Fruit fly (Drosophila melanogaster) whole organism, embryonic: ENCODE measurements around the gene CG3009.

ENCODE experiments used
- Aef1 ChIP-seq: fragments of 200-800 bp; sonication (Bioruptor generic); IDR thresholded peaks from 3 replicates; pipeline ENCODE4 v1.3.6; 2022; ENCODE audit warnings: missing biosample characterization, missing genetic modification characterization
- Awh ChIP-seq: fragments of 200-800 bp; sonication (Bioruptor generic); IDR thresholded peaks from 2 replicates; pipeline ENCODE4, ENCODE4 v1.3.6; 2022; ENCODE audit warnings: missing biosample characterization, missing genetic modification characterization
- CG10366 ChIP-seq: fragments of 200-800 bp; sonication (Bioruptor generic); IDR thresholded peaks from 2 replicates; pipeline ENCODE4 v1.3.6; 2022; ENCODE audit warnings: missing biosample characterization, missing genetic modification characterization
- CG11093 ChIP-seq: fragments of 200-800 bp; sonication (Bioruptor generic); IDR thresholded peaks from 3 replicates; pipeline ENCODE4 v1.3.6; 2022; ENCODE audit warnings: missing biosample characterization, missing genetic modification characterization
- CG11247 ChIP-seq: fragments of 200-800 bp; sonication (Bioruptor generic); IDR thresholded peaks from 2 replicates; pipeline ENCODE4 v1.3.6; 2022; ENCODE audit warnings: missing biosample characterization, missing genetic modification characterization
- CG14710 ChIP-seq: fragments of 200-800 bp; sonication (Bioruptor generic); optimal IDR thresholded peaks from 3 replicates; lab custom pipeline; 2019; ENCODE audit warnings: missing biosample characterization, mild to moderate bottlenecking, missing genetic modification characterization, moderate library complexity
- CG15601 ChIP-seq: fragments of 200-800 bp; sonication (Bioruptor generic); optimal IDR thresholded peaks from 3 replicates; lab custom pipeline; 2019; ENCODE audit warnings: missing biosample characterization, mild to moderate bottlenecking, missing genetic modification characterization, moderate library complexity
- CG16863 ChIP-seq: fragments of 200-800 bp; sonication (Bioruptor generic); optimal IDR thresholded peaks from 3 replicates; lab custom pipeline; 2016; ENCODE audit warnings: missing biosample characterization, missing genetic modification characterization
- CG18599 ChIP-seq: fragments of 200-800 bp; sonication (Bioruptor generic); optimal IDR thresholded peaks from 3 replicates; lab custom pipeline; 2017; ENCODE audit warnings: missing biosample characterization, missing genetic modification characterization, mild to moderate bottlenecking, moderate library complexity, missing genetic modification reagents
- CG2202 ChIP-seq: fragments of 200-800 bp; sonication (Bioruptor generic); optimal IDR thresholded peaks from 2 replicates; lab custom pipeline; 2018; ENCODE audit warnings: missing biosample characterization, mild to moderate bottlenecking, missing genetic modification characterization
- CG6854 ChIP-seq: fragments of 200-800 bp; sonication (Bioruptor generic); optimal IDR thresholded peaks from 3 replicates; lab custom pipeline; 2017; ENCODE audit warnings: missing biosample characterization, mild to moderate bottlenecking, missing genetic modification characterization
- CG7963 ChIP-seq: fragments of 200-800 bp; sonication (Bioruptor generic); IDR thresholded peaks from 3 replicates; pipeline ENCODE4 v1.3.6; 2022; ENCODE audit warnings: missing biosample characterization, missing genetic modification characterization; ENCODE audit not compliant: partially characterized antibody
- CG8290 ChIP-seq, 3 experiments: fragments of 200-800 bp; sonication (Bioruptor generic); optimal IDR thresholded peaks; 2 replicates each; lab custom pipeline; 2016 to 2019; ENCODE audit warnings: missing biosample characterization in 3 of 3, missing genetic modification characterization in 3 of 3, mild to moderate bottlenecking in 2 of 3, moderate library complexity in 1 of 3
- CG8478 ChIP-seq: fragments of >200 bp; optimal IDR thresholded peaks from 2 replicates; lab custom pipeline; 2018
- CG8944 ChIP-seq: fragments of 200-800 bp; sonication (Bioruptor generic); optimal IDR thresholded peaks from 3 replicates; lab custom pipeline; 2016; ENCODE audit warnings: missing biosample characterization, missing genetic modification characterization
- CG9437 ChIP-seq: fragments of 200-800 bp; sonication (Bioruptor generic); optimal IDR thresholded peaks from 2 replicates; lab custom pipeline; 2018; ENCODE audit warnings: missing biosample characterization, mild to moderate bottlenecking, missing genetic modification characterization
- D ChIP-seq, 2 experiments: fragments of 200-800 bp in 1 of 2; fragments of >200 bp in 1 of 2; sonication (Bioruptor generic) in 1 of 2; optimal IDR thresholded peaks; 2 replicates in 1 of 2; 3 replicates in 1 of 2; lab custom pipeline; 2017; ENCODE audit warnings: mild to moderate bottlenecking in 1 of 2, missing biosample characterization in 1 of 2, missing genetic modification characterization in 1 of 2, missing genetic modification reagents in 1 of 2
- GATAe ChIP-seq: fragments of 200-800 bp; sonication (Bioruptor generic); conservative IDR thresholded peaks from 2 replicates; pipeline ENCODE4 v1.3.6; 2022; ENCODE audit warnings: missing biosample characterization, missing genetic modification characterization
- Hmr ChIP-seq: fragments of 200-800 bp; sonication (Bioruptor generic); optimal IDR thresholded peaks from 3 replicates; lab custom pipeline; 2017; ENCODE audit warnings: mild to moderate bottlenecking, missing biosample characterization, missing genetic modification reagents, missing genetic modification characterization
- NK7.1 ChIP-seq: fragments of 200-800 bp; sonication (Bioruptor generic); optimal IDR thresholded peaks from 3 replicates; lab custom pipeline; 2016; ENCODE audit warnings: missing biosample characterization, missing genetic modification characterization
- Six4 ChIP-seq: fragments of 200-800 bp; sonication (Bioruptor generic); optimal IDR thresholded peaks from 2 replicates; lab custom pipeline; 2016; ENCODE audit warnings: missing biosample characterization, missing genetic modification characterization
- Ssrp ChIP-seq: fragments of 200-800 bp; sonication (Bioruptor generic); optimal IDR thresholded peaks from 2 replicates; lab custom pipeline; 2018; ENCODE audit warnings: missing biosample characterization, mild to moderate bottlenecking, missing genetic modification characterization, moderate library complexity
- Tbp ChIP-seq: fragments of >200 bp; optimal IDR thresholded peaks from 2 replicates; lab custom pipeline; 2018; ENCODE audit warnings: missing biosample characterization, missing genetic modification characterization
- al ChIP-seq: fragments of 200-800 bp; sonication (Bioruptor generic); IDR thresholded peaks from 2 replicates; pipeline ENCODE4 v1.3.6; 2022; ENCODE audit warnings: missing biosample characterization, missing genetic modification characterization
- ash1 ChIP-seq: fragments of 200-800 bp; sonication (Bioruptor generic); optimal IDR thresholded peaks from 2 replicates; lab custom pipeline; 2018; ENCODE audit warnings: missing biosample characterization, mild to moderate bottlenecking, missing genetic modification characterization
- bigmax ChIP-seq: fragments of 200-800 bp; sonication (Bioruptor generic); optimal IDR thresholded peaks from 2 replicates; lab custom pipeline; 2018; ENCODE audit warnings: missing biosample characterization, mild to moderate bottlenecking, missing genetic modification characterization
- bsh ChIP-seq, 2 experiments: fragments of 200-800 bp; sonication (Bioruptor generic); optimal IDR thresholded peaks; 2 replicates each; lab custom pipeline; 2017 to 2018; ENCODE audit warnings: mild to moderate bottlenecking in 2 of 2, missing biosample characterization in 2 of 2, missing genetic modification characterization in 2 of 2, moderate library complexity in 1 of 2
- crol ChIP-seq: fragments of 200-800 bp; sonication (Bioruptor generic); IDR thresholded peaks from 2 replicates; pipeline ENCODE4 v1.3.6; 2022; ENCODE audit warnings: missing biosample characterization, missing genetic modification characterization
- fd96Cb ChIP-seq: fragments of 200-800 bp; sonication (Bioruptor generic); optimal IDR thresholded peaks from 2 replicates; lab custom pipeline; 2018; ENCODE audit warnings: missing biosample characterization, mild to moderate bottlenecking, missing genetic modification characterization, moderate library complexity
- gro ChIP-seq: fragments of 200-800 bp; sonication (Bioruptor generic); optimal IDR thresholded peaks from 2 replicates; lab custom pipeline; 2016; ENCODE audit warnings: missing biosample characterization, missing genetic modification characterization
- gt ChIP-seq: fragments of 200-800 bp; sonication (Bioruptor generic); IDR thresholded peaks from 2 replicates; pipeline ENCODE4 v1.3.6; 2022; ENCODE audit warnings: missing biosample characterization, missing genetic modification characterization
- ham ChIP-seq: fragments of 200-800 bp; sonication (Bioruptor generic); IDR thresholded peaks from 2 replicates; pipeline ENCODE4 v1.3.6; 2022; ENCODE audit warnings: missing biosample characterization, missing genetic modification characterization
- hb ChIP-seq: fragments of 200-800 bp; sonication (Bioruptor generic); IDR thresholded peaks from 3 replicates; pipeline ENCODE4 v1.3.6; 2022; ENCODE audit warnings: missing biosample characterization, missing genetic modification characterization; ENCODE audit not compliant: partially characterized antibody
- her ChIP-seq: fragments of 200-800 bp; sonication (Bioruptor generic); optimal IDR thresholded peaks from 2 replicates; lab custom pipeline; 2016; ENCODE audit warnings: missing biosample characterization, missing genetic modification characterization
- ken ChIP-seq: fragments of 200-800 bp; sonication (Bioruptor generic); IDR thresholded peaks from 3 replicates; pipeline ENCODE4 v1.3.6; 2022; ENCODE audit warnings: missing biosample characterization, missing genetic modification characterization
- lab ChIP-seq: fragments of 200-800 bp; sonication (Bioruptor generic); optimal IDR thresholded peaks from 3 replicates; lab custom pipeline; 2017; ENCODE audit warnings: missing biosample characterization, missing genetic modification characterization, mild to moderate bottlenecking, moderate library complexity, missing genetic modification reagents
- nau ChIP-seq: fragments of 200-800 bp; sonication (Bioruptor generic); optimal IDR thresholded peaks from 3 replicates; lab custom pipeline; 2017; ENCODE audit warnings: missing biosample characterization, mild to moderate bottlenecking, missing genetic modification characterization, missing genetic modification reagents
- pnt ChIP-seq: fragments of 200-800 bp; sonication (Bioruptor generic); optimal IDR thresholded peaks from 3 replicates; lab custom pipeline; 2016; ENCODE audit warnings: missing biosample characterization, missing genetic modification characterization
- pum ChIP-seq: fragments of 200-800 bp; sonication (Bioruptor generic); optimal IDR thresholded peaks from 2 replicates; lab custom pipeline; 2016; ENCODE audit warnings: missing biosample characterization, missing genetic modification characterization
- ranshi ChIP-seq: fragments of 200-800 bp; sonication (Bioruptor generic); IDR thresholded peaks from 2 replicates; pipeline ENCODE4 v1.3.6; 2022; ENCODE audit warnings: missing biosample characterization, missing genetic modification characterization
- row ChIP-seq: fragments of 200-800 bp; sonication (Bioruptor generic); IDR thresholded peaks from 3 replicates; pipeline ENCODE4 v1.3.6; 2022; ENCODE audit warnings: missing biosample characterization, missing genetic modification characterization
- sens-2 ChIP-seq: fragments of 200-800 bp; sonication (Bioruptor generic); IDR thresholded peaks from 2 replicates; pipeline ENCODE4 v1.3.6; 2022; ENCODE audit warnings: missing biosample characterization, missing genetic modification characterization
- sim ChIP-seq: fragments of 200-800 bp; sonication (Bioruptor generic); IDR thresholded peaks from 2 replicates; pipeline ENCODE4 v1.3.6; 2022; ENCODE audit warnings: missing biosample characterization, missing genetic modification characterization
- slbo ChIP-seq: fragments of 200-800 bp; sonication (Bioruptor generic); IDR thresholded peaks from 2 replicates; pipeline ENCODE4 v1.3.6; 2022; ENCODE audit warnings: missing biosample characterization, missing genetic modification characterization
- sqz ChIP-seq: fragments of 200-800 bp; sonication (Bioruptor generic); optimal IDR thresholded peaks from 3 replicates; lab custom pipeline; 2018; ENCODE audit warnings: missing biosample characterization, mild to moderate bottlenecking, missing genetic modification characterization
- unpg ChIP-seq: fragments of 200-800 bp; sonication (Bioruptor generic); optimal IDR thresholded peaks from 3 replicates; lab custom pipeline; 2018; ENCODE audit warnings: missing biosample characterization, mild to moderate bottlenecking, missing genetic modification characterization, moderate library complexity
- vfl ChIP-seq: fragments of 200-800 bp; sonication (Bioruptor generic); optimal IDR thresholded peaks from 2 replicates; lab custom pipeline; 2016; ENCODE audit warnings: missing biosample characterization, missing genetic modification characterization
- vnd ChIP-seq: fragments of 200-800 bp; sonication (Bioruptor generic); IDR thresholded peaks from 3 replicates; pipeline ENCODE4 v1.3.6; 2022; ENCODE audit warnings: missing biosample characterization, missing genetic modification characterization; ENCODE audit not compliant: partially characterized antibody
- zfh2 ChIP-seq: fragments of 200-800 bp; sonication (Bioruptor generic); optimal IDR thresholded peaks from 2 replicates; lab custom pipeline; 2016; ENCODE audit warnings: missing biosample characterization, missing genetic modification characterization

Gene CG3009

DNA sequence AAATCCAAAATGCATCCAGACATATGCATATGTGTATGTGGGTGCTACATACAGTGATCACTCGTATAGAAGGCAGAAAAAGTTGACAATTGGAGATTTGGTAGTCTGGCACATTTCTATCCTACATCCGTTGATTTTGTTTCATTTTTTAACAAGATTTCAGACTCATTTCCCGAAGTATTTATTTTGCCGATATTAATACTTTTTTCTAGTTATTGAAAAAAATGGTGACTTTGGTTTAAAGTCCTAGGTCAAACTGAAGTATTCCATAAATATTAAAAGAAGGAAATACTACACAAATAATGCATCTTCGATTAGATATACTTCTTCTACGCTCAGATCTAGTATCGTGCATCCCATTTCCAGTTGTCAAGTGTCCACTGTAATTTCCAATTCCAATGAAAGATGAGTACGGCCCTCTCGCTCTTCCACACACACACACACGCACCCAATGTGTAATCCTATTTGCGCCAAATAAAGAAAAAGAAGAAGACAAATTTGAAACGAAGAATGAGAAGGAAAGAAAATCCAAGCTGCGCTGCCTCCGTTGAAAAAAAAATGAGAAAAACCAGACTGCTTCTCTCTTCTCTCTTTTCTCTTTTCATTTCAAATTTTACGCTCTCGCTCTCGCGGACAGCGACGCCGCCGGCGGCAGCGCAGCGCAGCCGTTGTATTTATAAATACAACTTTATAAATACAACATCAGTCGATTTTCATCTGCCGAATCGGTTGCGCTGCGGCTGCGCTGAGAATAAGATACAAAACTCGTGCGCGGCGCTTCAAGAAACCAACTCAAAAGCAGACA lies 49.4 kb downstream of the CG3009 start, which contains the start of gene peb (continued):
- no peak for TF ChIP-seq GATAe (GFP tag; lab: Robert Waterston, UW)
- peak; percentile 40; the same call in 1 of the 2 replicates for TF ChIP-seq ranshi (GFP tag; lab: Robert Waterston, UW)
- TF ChIP-seq zfh2 (GFP tag; lab: Kevin White, UChicago): no peak
- no peak for TF ChIP-seq Tbp (GFP tag; lab: Kevin White, UChicago)
- TF ChIP-seq fd96Cb: peak; percentile 55
- peak; percentile 76 for TF ChIP-seq pnt (GFP tag; lab: Kevin White, UChicago)
- no peak for TF ChIP-seq Awh (GFP tag; lab: Robert Waterston, UW)
- TF ChIP-seq bigmax (GFP tag; lab: Kevin White, UChicago): no peak
- TF ChIP-seq vnd (GFP tag; lab: Robert Waterston, UW): no peak
- no peak for TF ChIP-seq CG8478 (lab: Kevin White, UChicago)
- TF ChIP-seq D (optimal IDR thresholded peaks at IDR 0.05; lab: Kevin White, UChicago): no peak
- peak; percentile 67 for TF ChIP-seq D (GFP tag; optimal IDR thresholded peaks at IDR 0.05; lab: Kevin White, UChicago)
- no peak for TF ChIP-seq al (GFP tag; lab: Robert Waterston, UW)
- TF ChIP-seq Aef1 (GFP tag; lab: Robert Waterston, UW): no peak
- peak; percentile 11 for TF ChIP-seq lab
- TF ChIP-seq row (GFP tag; lab: Robert Waterston, UW): peak; percentile 71
- TF ChIP-seq slbo (GFP tag; lab: Robert Waterston, UW): no peak
- no peak for TF ChIP-seq crol
- peak; percentile 57 for TF ChIP-seq NK7.1 (GFP tag; lab: Kevin White, UChicago)
- peak; percentile 50 for TF ChIP-seq CG9437 (GFP tag; lab: Kevin White, UChicago)
- TF ChIP-seq sens-2 (GFP tag; lab: Robert Waterston, UW): no peak
- no peak for TF ChIP-seq Hmr
- TF ChIP-seq hb: no peak
- TF ChIP-seq CG2202 (tag; lab: Kevin White, UChicago): peak; percentile 22
- peak; percentile 49; the same call in 1 of the 3 replicates for TF ChIP-seq CG11093
- TF ChIP-seq CG7963 (GFP tag; lab: Robert Waterston, UW): no peak
- TF ChIP-seq CG6854 (GFP tag; lab: Kevin White, UChicago): no peak
- TF ChIP-seq ham (GFP tag; lab: Robert Waterston, UW): no peak
- TF ChIP-seq sqz (GFP tag; lab: Kevin White, UChicago): peak; percentile 95
- TF ChIP-seq CG8290 (GFP tag; optimal IDR thresholded peaks at IDR 0.05; lab: Kevin White, UChicago): peak; percentile 68
- TF ChIP-seq CG8290 (tag; optimal IDR thresholded peaks at IDR 0.05; lab: Kevin White, UChicago): no peak
- peak; percentile 21; the same call in 1 of the 3 replicates for TF ChIP-seq ken (GFP tag; lab: Robert Waterston, UW)
- 0 out of 2 replicates have a peak, but pooled peaks have one; percentile 43 for TF ChIP-seq gt (GFP tag; lab: Robert Waterston, UW)
- no peak for TF ChIP-seq sim (GFP tag; lab: Robert Waterston, UW)
- no peak for TF ChIP-seq nau (GFP tag; lab: Kevin White, UChicago)
- no peak for TF ChIP-seq unpg
- TF ChIP-seq CG18599 (GFP tag; lab: Kevin White, UChicago): peak; percentile 7
- TF ChIP-seq vfl: no peak
- no peak for TF ChIP-seq CG11247 (GFP tag; lab: Robert Waterston, UW)
- peak; percentile 45 for TF ChIP-seq CG16863 (GFP tag; lab: Kevin White, UChicago)
- TF ChIP-seq pum (GFP tag; lab: Kevin White, UChicago): peak; percentile 81
- no peak for TF ChIP-seq gro
- no peak for TF ChIP-seq her (GFP tag; lab: Kevin White, UChicago)
- TF ChIP-seq CG14710 (tag; lab: Kevin White, UChicago): peak; percentile 70
- TF ChIP-seq CG8944: peak; percentile 24
- TF ChIP-seq bsh (GFP tag; optimal IDR thresholded peaks at IDR 0.05; lab: Kevin White, UChicago): peak; percentile 29 to 50
- TF ChIP-seq CG10366 (GFP tag; lab: Robert Waterston, UW): 0 out of 2 replicates have a peak, but pooled peaks have one; percentile 15
- peak; percentile 47 for TF ChIP-seq Six4
- TF ChIP-seq ash1 (GFP tag; lab: Kevin White, UChicago): no peak
- TF ChIP-seq Ssrp (tag; lab: Kevin White, UChicago): peak; percentile 86
- TF ChIP-seq CG15601 (tag; lab: Kevin White, UChicago): no peak
